Worm (Caenorhabditis elegans) whole organism, midembryonic: Measurements from ENCODE around the gene F21D9.8.

Experiments
- T22C8.4 ChIP-seq: fragments of 200-800 bp; sonication (Bioruptor generic); IDR thresholded peaks from 2 replicates; pipeline ENCODE4 v1.3.6; 2022; ENCODE audit warnings: missing genetic modification characterization, missing compliant biosample characterization
- cog-1 ChIP-seq: sonication (generic microtip); optimal IDR thresholded peaks from 2 replicates; lab custom pipeline; 2016; ENCODE audit warnings: missing genetic modification characterization, missing compliant biosample characterization
- flt-1 ChIP-seq: fragments of 200-800 bp; sonication (Bioruptor generic); IDR thresholded peaks from 2 replicates; pipeline ENCODE4 v1.3.6; 2022; ENCODE audit warnings: missing genetic modification characterization, missing compliant biosample characterization
- klf-2 ChIP-seq: fragments of 200-800 bp; sonication (Bioruptor generic); conservative IDR thresholded peaks from 2 replicates; pipeline ENCODE4 v1.3.6; 2022; ENCODE audit warnings: missing genetic modification reagents, missing genetic modification characterization, missing compliant biosample characterization
- med-1 ChIP-seq: sonication (generic microtip); optimal IDR thresholded peaks from 2 replicates; lab custom pipeline; 2017; ENCODE audit warnings: missing genetic modification characterization, mild to moderate bottlenecking, missing compliant biosample characterization, antibody characterized with exemption, missing genetic modification reagents; ENCODE audit not compliant: insufficient read depth
- ref-1 ChIP-seq: fragments of 200-800 bp; sonication (Bioruptor generic); conservative IDR thresholded peaks from 2 replicates; pipeline ENCODE4 v1.3.6; 2022; ENCODE audit warnings: missing genetic modification reagents, missing genetic modification characterization, missing compliant biosample characterization
- tab-1 ChIP-seq: fragments of 200-800 bp; sonication (Bioruptor generic); IDR thresholded peaks from 2 replicates; pipeline ENCODE4 v1.3.6; 2022; ENCODE audit warnings: missing genetic modification characterization, missing compliant biosample characterization
- ztf-23 ChIP-seq: fragments of 200-800 bp; sonication (Bioruptor generic); IDR thresholded peaks from 2 replicates; pipeline ENCODE4 v1.3.6; 2022; ENCODE audit warnings: missing genetic modification reagents, missing genetic modification characterization, missing compliant biosample characterization
- ztf-29 ChIP-seq: fragments of 200-800 bp; sonication (Bioruptor generic); IDR thresholded peaks from 2 replicates; pipeline ENCODE4 v1.3.6; 2022; ENCODE audit warnings: missing genetic modification reagents, missing genetic modification characterization, missing compliant biosample characterization

F21D9.8 gene

DNA sequence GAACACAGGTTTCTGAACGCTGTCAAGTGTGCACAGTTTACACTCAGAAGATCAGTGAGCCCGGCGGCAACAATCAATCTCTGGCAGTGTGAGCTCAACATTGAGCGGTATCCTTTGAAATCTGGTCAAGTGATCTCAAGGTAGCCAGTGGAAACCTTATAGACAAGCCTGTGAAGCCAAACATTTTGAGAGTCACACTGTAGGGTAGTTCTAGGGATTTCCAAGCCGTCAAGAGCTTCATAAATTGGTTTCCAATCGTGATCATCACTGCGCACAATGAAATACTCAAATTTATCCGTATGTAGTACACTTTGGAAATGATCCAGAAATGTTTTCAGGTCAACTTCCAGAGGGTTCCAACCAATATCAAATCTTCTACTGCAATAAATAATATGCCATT is 27.1 kb upstream of the F21D9.8 start, which contains the start of gene F55C9.15:
TSS of gene F55C9.15 (minus strand) at position 101 of the 400 bp plus-strand sequence.
- TF ChIP-seq ztf-29 (GFP tag; lab: Robert Waterston, UW) (no peak), med-1 (GFP tag; lab: Kevin White, UChicago) (no peak), tab-1 (GFP tag; lab: Robert Waterston, UW) (no peak), flt-1 (GFP tag; lab: Robert Waterston, UW) (no peak), klf-2 (no peak), ref-1 (GFP tag; lab: Robert Waterston, UW) (no peak), T22C8.4 (GFP tag; lab: Robert Waterston, UW) (no peak), cog-1 (no peak), ztf-23 (GFP tag; lab: Robert Waterston, UW) (no peak)

DNA sequence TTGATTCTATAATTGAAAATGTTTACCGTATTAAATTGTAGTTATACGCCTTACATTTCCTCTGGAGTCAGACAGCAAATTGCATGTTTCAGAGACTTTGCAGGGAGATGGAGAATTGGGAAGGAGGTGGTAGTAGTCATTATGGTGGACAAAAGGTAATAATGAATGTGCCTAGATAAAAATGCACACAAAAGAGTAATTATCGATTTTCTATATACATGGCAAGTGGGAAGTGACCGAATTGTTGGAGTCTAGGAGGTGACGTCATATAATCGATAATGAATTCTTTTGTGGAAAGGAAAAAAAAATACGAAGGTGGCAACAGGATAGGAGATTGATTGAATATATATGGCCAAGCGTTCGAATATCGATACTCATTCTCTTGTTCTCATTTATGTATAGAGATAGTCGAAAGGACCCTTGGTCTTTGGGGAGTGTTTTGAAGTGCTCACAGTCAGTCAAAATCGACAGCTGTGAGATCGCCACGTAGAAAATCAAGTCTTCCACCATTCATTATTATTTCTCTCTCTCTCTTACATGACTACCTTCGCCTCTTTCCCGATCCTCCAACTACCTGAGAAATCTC is 23.9 kb upstream of the F21D9.8 start, which contains the start of the genes fbxb-63 and fbxb-61:
TSS of gene fbxb-63 (minus strand) at position 142 of the 586 bp plus-strand sequence.
TSS of gene fbxb-61 (plus strand) at position 536 of the 586 bp plus-strand sequence.
- peak; percentile 63; the same call in 1 of the 2 replicates for TF ChIP-seq T22C8.4 (GFP tag; lab: Robert Waterston, UW)
- no peak for TF ChIP-seq flt-1 (GFP tag; lab: Robert Waterston, UW)

DNA sequence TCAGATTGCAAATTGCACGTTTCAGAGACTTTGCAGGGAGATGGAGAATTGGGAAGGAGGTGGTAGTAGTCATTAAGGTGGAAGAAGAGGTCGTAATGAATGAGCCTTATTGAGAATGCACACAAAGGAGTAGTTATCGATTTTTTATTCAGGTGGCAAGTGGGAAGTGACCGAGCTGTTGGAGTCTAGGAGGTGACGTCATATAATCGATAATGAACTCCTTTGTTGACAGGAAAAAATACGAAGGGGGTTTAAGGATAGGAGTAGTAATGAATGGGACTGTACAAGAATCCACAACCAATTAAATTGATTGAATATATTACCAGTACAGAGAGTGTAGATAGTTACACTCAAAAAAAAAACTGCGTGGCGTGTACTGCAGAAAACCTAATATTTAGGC is 22.1 kb upstream of the F21D9.8 start, which contains the start of gene fbxb-62:
TSS of gene fbxb-62 (minus strand) at position 101 of the 400 bp plus-strand sequence.
- TF ChIP-seq ref-1 (GFP tag; lab: Robert Waterston, UW) (no peak), T22C8.4 (GFP tag; lab: Robert Waterston, UW) (0 out of 2 replicates have a peak, but pooled peaks have one; percentile 29)

DNA sequence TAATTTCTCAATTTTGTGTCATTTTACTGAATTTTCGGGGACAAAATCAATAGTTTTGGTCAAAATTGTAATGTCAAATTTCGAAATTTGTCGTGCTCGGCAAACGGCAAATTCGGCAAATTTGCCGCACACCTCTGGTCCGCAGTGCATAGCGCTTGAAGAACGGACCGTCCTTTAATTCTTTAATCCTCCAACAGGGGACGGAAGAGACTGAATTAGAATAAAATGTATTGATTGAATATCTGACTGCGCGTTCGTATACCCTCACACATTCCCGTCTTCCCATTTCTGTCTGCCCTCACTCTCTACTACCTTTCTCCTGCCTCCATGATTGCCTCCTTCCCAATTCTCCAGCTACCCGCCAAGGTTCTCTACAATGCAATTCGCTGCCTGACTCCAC is 19.5 kb upstream of the F21D9.8 start, which contains the start of gene F55C9.14:
TSS of gene F55C9.14 (plus strand) at position 301 of the 400 bp plus-strand sequence.
- TF ChIP-seq klf-2: no peak
- no peak for TF ChIP-seq flt-1 (GFP tag; lab: Robert Waterston, UW)
- no peak for TF ChIP-seq T22C8.4 (GFP tag; lab: Robert Waterston, UW)
- no peak for TF ChIP-seq tab-1 (GFP tag; lab: Robert Waterston, UW)
- TF ChIP-seq ztf-23 (GFP tag; lab: Robert Waterston, UW): no peak
- no peak for TF ChIP-seq med-1 (GFP tag; lab: Kevin White, UChicago)
- no peak for TF ChIP-seq cog-1
- TF ChIP-seq ref-1 (GFP tag; lab: Robert Waterston, UW): no peak
- no peak for TF ChIP-seq ztf-29 (GFP tag; lab: Robert Waterston, UW)

DNA sequence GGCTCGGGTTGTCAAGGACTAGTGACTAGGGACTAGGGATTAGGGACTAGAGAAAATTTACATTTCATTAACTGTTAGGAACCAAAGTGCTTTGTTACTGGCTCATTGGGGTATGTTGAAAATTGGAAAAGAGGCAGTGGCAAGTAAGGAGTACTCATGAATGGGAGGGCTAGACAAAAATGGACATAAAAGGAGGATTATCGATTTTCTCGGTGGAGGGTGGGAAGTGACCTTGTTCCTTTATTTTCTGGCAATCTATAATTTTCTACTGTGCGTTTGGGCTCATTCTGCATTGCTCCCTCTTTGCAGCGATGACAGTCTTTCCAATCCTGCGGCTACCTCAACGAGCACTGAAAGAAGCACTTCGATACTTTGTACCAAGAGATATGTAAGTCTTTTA is 17.7 kb upstream of the F21D9.8 start, which contains the start of gene fbxb-60:
TSS of gene fbxb-60 (plus strand) at position 301 of the 400 bp plus-strand sequence.
- TF ChIP-seq T22C8.4 (GFP tag; lab: Robert Waterston, UW) (peak; percentile 53; the same call in 1 of the 2 replicates), flt-1 (GFP tag; lab: Robert Waterston, UW) (no peak)

DNA sequence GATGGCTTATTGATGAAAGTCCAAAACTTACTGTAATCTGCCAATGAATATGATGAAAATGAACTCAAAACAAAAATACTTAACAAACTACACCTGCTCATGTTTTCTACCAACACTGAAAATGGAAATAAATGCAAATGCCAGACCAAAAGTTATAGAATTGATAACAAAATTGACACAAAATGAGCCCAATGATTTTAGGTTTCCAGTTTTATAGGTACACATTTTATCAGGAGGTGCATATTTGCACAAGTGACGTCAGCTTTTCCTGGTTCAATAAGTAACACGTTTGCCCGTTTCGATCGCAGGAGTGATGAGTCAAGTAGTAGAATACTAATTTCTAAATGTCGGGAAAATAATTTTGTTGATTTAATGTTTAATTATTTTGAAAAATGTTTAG is 16.9 kb upstream of the F21D9.8 start, which contains the start of gene F55C9.6:
TSS of gene F55C9.6 (minus strand) at position 101 of the 400 bp plus-strand sequence.
- TF ChIP-seq cog-1 (no peak), ztf-29 (GFP tag; lab: Robert Waterston, UW) (no peak), klf-2 (no peak), med-1 (GFP tag; lab: Kevin White, UChicago) (no peak), ref-1 (GFP tag; lab: Robert Waterston, UW) (no peak), ztf-23 (GFP tag; lab: Robert Waterston, UW) (no peak), T22C8.4 (GFP tag; lab: Robert Waterston, UW) (no peak), flt-1 (GFP tag; lab: Robert Waterston, UW) (no peak), tab-1 (GFP tag; lab: Robert Waterston, UW) (no peak)

DNA sequence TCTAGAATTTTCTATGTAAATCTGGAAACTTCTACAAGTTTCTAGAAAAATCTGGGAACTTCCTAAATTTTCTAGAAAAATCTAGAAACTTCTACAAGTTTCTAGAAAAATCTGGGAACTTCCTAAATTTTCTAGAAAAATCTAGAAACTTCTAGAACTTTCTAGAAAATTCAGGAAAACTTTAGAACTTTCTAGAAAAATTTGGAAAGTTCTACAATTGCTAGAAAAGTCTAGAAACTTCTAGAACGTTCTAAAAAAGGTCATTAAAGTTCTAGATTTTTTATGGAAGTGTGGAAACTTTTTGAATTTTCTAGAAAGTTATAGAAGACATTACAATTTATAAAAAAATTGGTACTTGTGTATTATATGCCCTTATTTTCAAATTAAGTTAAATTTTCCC is 13.2 kb upstream of the F21D9.8 start, which contains the start of gene F55C9.5:
TSS of gene F55C9.5 (minus strand) at position 101 of the 400 bp plus-strand sequence.
- TF ChIP-seq med-1 (GFP tag; lab: Kevin White, UChicago) (no peak), flt-1 (GFP tag; lab: Robert Waterston, UW) (no peak), T22C8.4 (GFP tag; lab: Robert Waterston, UW) (no peak), ztf-23 (GFP tag; lab: Robert Waterston, UW) (no peak), cog-1 (no peak), tab-1 (GFP tag; lab: Robert Waterston, UW) (no peak), klf-2 (no peak), ref-1 (GFP tag; lab: Robert Waterston, UW) (no peak)

DNA sequence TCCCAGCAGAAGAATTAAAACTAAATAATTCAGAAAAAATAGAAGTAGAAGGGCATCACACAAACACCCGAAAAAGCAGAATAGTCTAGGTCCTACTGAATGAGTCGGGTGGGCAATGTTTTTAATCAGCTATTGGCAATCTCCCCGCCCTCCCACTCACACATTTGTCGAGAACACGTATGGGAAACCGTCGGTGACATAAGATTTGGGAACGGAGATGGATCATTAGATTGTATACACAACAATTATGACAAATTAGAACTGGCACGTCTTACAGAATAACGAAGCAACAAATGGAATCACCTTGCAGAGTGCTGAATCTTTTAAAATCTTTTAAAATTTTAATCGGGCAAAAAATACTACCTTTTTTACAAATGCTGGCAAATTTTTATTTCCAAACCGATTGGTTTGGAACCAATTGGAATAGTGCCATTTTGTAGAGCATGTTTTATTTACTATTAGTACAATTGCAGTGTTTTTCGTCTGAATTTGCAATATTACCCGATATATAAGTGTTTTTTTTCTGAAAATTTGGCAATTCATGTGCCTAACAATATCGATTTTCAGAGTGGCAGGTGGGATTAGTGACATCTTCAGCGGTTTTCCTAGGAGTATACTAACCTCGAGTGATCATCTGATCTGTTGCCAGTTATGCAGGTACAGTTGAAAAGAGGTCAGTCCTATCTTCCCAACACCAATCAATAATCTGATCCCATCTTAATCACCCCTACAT is 8.5 kb upstream of the F21D9.8 start, which contains the start of the genes F55C9.3 and fbxb-57:
TSS of gene F55C9.3 (minus strand) at position 101 of the 733 bp plus-strand sequence.
TSS of gene fbxb-57 (plus strand) at position 683 of the 733 bp plus-strand sequence.
- TF ChIP-seq ztf-29 (GFP tag; lab: Robert Waterston, UW): no peak
- no peak for TF ChIP-seq ref-1 (GFP tag; lab: Robert Waterston, UW)
- TF ChIP-seq klf-2: no peak
- no peak for TF ChIP-seq med-1 (GFP tag; lab: Kevin White, UChicago)
- no peak for TF ChIP-seq T22C8.4 (GFP tag; lab: Robert Waterston, UW)
- TF ChIP-seq flt-1 (GFP tag; lab: Robert Waterston, UW): no peak
- TF ChIP-seq tab-1 (GFP tag; lab: Robert Waterston, UW): no peak
- no peak for TF ChIP-seq cog-1
- TF ChIP-seq ztf-23 (GFP tag; lab: Robert Waterston, UW): no peak

DNA sequence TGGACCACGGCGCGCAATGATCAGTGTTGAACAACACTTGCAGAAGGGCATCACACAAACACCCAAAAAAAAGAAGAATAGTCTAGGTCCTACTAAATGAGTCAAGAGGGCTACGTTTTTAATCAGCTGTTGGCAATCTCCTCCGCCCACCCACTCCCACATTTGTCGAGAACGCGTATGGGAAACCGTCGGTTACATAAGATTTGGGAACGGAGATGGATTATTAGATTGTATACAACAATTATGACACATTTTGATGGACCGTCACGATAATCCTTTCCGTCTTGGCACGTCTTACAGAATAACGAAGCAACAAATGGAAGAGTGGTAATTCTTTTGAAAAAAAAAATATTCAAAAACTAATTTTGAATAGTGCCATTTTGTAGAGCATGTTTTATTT is 6.1 kb upstream of the F21D9.8 start:
- TF ChIP-seq med-1 (GFP tag; lab: Kevin White, UChicago): no peak
- no peak for TF ChIP-seq ztf-23 (GFP tag; lab: Robert Waterston, UW)
- TF ChIP-seq klf-2: no peak
- no peak for TF ChIP-seq cog-1
- no peak for TF ChIP-seq ref-1 (GFP tag; lab: Robert Waterston, UW)
- TF ChIP-seq T22C8.4 (GFP tag; lab: Robert Waterston, UW): no peak
- TF ChIP-seq ztf-29 (GFP tag; lab: Robert Waterston, UW): no peak
- TF ChIP-seq flt-1 (GFP tag; lab: Robert Waterston, UW): no peak
- no peak for TF ChIP-seq tab-1 (GFP tag; lab: Robert Waterston, UW)
